Fruit fly (Drosophila melanogaster) whole organism, embryonic: ENCODE results near the gene CG3916.
A peak's percentile ranks its signal among the peaks of the same experiment; 100 is the strongest.

Experiments used
- CG15696 ChIP-seq: fragments of 200-800 bp; sonication (Bioruptor generic); optimal IDR thresholded peaks from 2 replicates; lab custom pipeline; 2019; ENCODE audit warnings: missing biosample characterization, mild to moderate bottlenecking, missing genetic modification characterization, moderate library complexity
- CG33213 ChIP-seq: fragments of 200-800 bp; sonication (Bioruptor generic); optimal IDR thresholded peaks from 3 replicates; lab custom pipeline; 2016; ENCODE audit warnings: missing biosample characterization, missing genetic modification characterization
- CTCF ChIP-seq: fragments of 200-800 bp; sonication (Bioruptor generic); optimal IDR thresholded peaks from 2 replicates; lab custom pipeline; 2017; ENCODE audit warnings: missing biosample characterization, mild to moderate bottlenecking, missing genetic modification characterization, moderate library complexity
- Elba2 ChIP-seq: fragments of 200-800 bp; sonication (Bioruptor generic); optimal IDR thresholded peaks from 3 replicates; lab custom pipeline; 2016; ENCODE audit warnings: missing biosample characterization, missing genetic modification characterization
- Fer3 ChIP-seq: fragments of 200-800 bp; sonication (Bioruptor generic); optimal IDR thresholded peaks from 2 replicates; lab custom pipeline; 2018; ENCODE audit warnings: missing biosample characterization, mild to moderate bottlenecking, missing genetic modification characterization, moderate library complexity
- HLH4C ChIP-seq: fragments of 200-800 bp; sonication (Bioruptor generic); IDR thresholded peaks from 3 replicates; pipeline ENCODE4 v1.3.6; 2022; ENCODE audit warnings: missing biosample characterization, missing genetic modification characterization; ENCODE audit not compliant: partially characterized antibody
- Hr78 ChIP-seq, 2 experiments: fragments of 200-800 bp in 1 of 2; fragments of >200 bp in 1 of 2; sonication (Bioruptor generic) in 1 of 2; optimal IDR thresholded peaks; 2 replicates each; lab custom pipeline; 2017 to 2019; ENCODE audit warnings: missing biosample characterization in 2 of 2, missing genetic modification characterization in 2 of 2, mild to moderate bottlenecking in 1 of 2, moderate library complexity in 1 of 2
- Jarid2 ChIP-seq: fragments of 200-800 bp; sonication (Bioruptor generic); optimal IDR thresholded peaks from 3 replicates; lab custom pipeline; 2017; ENCODE audit warnings: mild to moderate bottlenecking, missing biosample characterization, missing genetic modification reagents, missing genetic modification characterization
- MESR4 ChIP-seq: fragments of 200-800 bp; sonication (Bioruptor generic); optimal IDR thresholded peaks from 2 replicates; lab custom pipeline; 2018; ENCODE audit warnings: missing biosample characterization, mild to moderate bottlenecking, missing genetic modification characterization, moderate library complexity
- Nf-YA ChIP-seq: fragments of 200-800 bp; sonication (Bioruptor generic); IDR thresholded peaks from 2 replicates; pipeline ENCODE4 v1.3.6; 2022; ENCODE audit warnings: missing biosample characterization, missing genetic modification characterization
- Nf-YB ChIP-seq: fragments of 200-800 bp; sonication (Bioruptor generic); optimal IDR thresholded peaks from 3 replicates; lab custom pipeline; 2019; ENCODE audit warnings: missing biosample characterization, mild to moderate bottlenecking, missing genetic modification characterization, moderate library complexity
- abd-A ChIP-seq: fragments of 200-800 bp; sonication (Bioruptor generic); optimal IDR thresholded peaks from 3 replicates; lab custom pipeline; 2019; ENCODE audit warnings: missing biosample characterization, mild to moderate bottlenecking, missing genetic modification characterization, moderate library complexity
- bbx ChIP-seq: fragments of 200-800 bp; sonication (Bioruptor generic); IDR thresholded peaks from 2 replicates; pipeline ENCODE4 v1.3.6; 2022; ENCODE audit warnings: missing biosample characterization, missing genetic modification characterization; ENCODE audit not compliant: partially characterized antibody
- cas ChIP-seq: fragments of 200-800 bp; sonication (Bioruptor generic); IDR thresholded peaks from 2 replicates; pipeline ENCODE4 v1.3.6; 2022; ENCODE audit warnings: missing biosample characterization, missing genetic modification characterization
- crol ChIP-seq: fragments of 200-800 bp; sonication (Bioruptor generic); IDR thresholded peaks from 2 replicates; pipeline ENCODE4 v1.3.6; 2022; ENCODE audit warnings: missing biosample characterization, missing genetic modification characterization
- insv ChIP-seq, 2 experiments: fragments of 200-800 bp; sonication (Bioruptor generic); optimal IDR thresholded peaks; 3 replicates each; lab custom pipeline; 2016 to 2018; ENCODE audit warnings: missing biosample characterization in 2 of 2, missing genetic modification characterization in 2 of 2
- nom ChIP-seq: fragments of 200-800 bp; sonication (Bioruptor generic); optimal IDR thresholded peaks from 2 replicates; lab custom pipeline; 2017; ENCODE audit warnings: missing biosample characterization, missing genetic modification characterization, mild to moderate bottlenecking, moderate library complexity, missing genetic modification reagents
- zen2 ChIP-seq: fragments of 200-800 bp; sonication (Bioruptor generic); IDR thresholded peaks from 3 replicates; pipeline ENCODE4 v1.3.6; 2022; ENCODE audit warnings: missing biosample characterization, missing genetic modification characterization; ENCODE audit not compliant: partially characterized antibody

The CG3916 gene

dm6 chr3R:12279019-12279418, 49.8 kb downstream of the CG3916 start (continued):
- peak; percentile 63 for TF ChIP-seq Jarid2 (GFP tag; lab: Kevin White, UChicago)
- TF ChIP-seq Nf-YB (GFP tag; lab: Kevin White, UChicago), result peak; percentile 97
- peak; percentile 83 for TF ChIP-seq crol (GFP tag; lab: Robert Waterston, UW)
- no peak for TF ChIP-seq cas (GFP tag; lab: Robert Waterston, UW)
- peak; percentile 69 to 95 for TF ChIP-seq insv (GFP tag; optimal IDR thresholded peaks at IDR 0.05; lab: Kevin White, UChicago)
- TF ChIP-seq CG33213 (GFP tag; lab: Kevin White, UChicago), result no peak
- peak; percentile 5 for TF ChIP-seq nom (GFP tag; lab: Kevin White, UChicago)
- no peak for TF ChIP-seq Fer3 (tag; lab: Kevin White, UChicago)
- peak; percentile 30; the same call in 1 of the 2 replicates for TF ChIP-seq bbx (GFP tag; lab: Robert Waterston, UW)
- no peak for TF ChIP-seq MESR4 (GFP tag; lab: Kevin White, UChicago)
- TF ChIP-seq HLH4C, result 0 out of 3 replicates have a peak, but pooled peaks have one; percentile 6
- TF ChIP-seq zen2 (GFP tag; lab: Robert Waterston, UW), result 0 out of 3 replicates have a peak, but pooled peaks have one; percentile 34
- TF ChIP-seq CG15696 (tag; lab: Kevin White, UChicago), result no peak
- TF ChIP-seq Elba2 (GFP tag; lab: Kevin White, UChicago), result peak; percentile 72
- TF ChIP-seq CTCF (GFP tag; lab: Kevin White, UChicago), result peak; percentile 87
- TF ChIP-seq Nf-YA (GFP tag; lab: Robert Waterston, UW), result 0 out of 2 replicates have a peak, but pooled peaks have one; percentile 27
- TF ChIP-seq Hr78 (GFP tag; optimal IDR thresholded peaks at IDR 0.05; lab: Kevin White, UChicago), result peak in 1 of 2 experiments; percentile 81
- TF ChIP-seq abd-A (tag; lab: Kevin White, UChicago), result peak; percentile 24
